Worm (Caenorhabditis elegans): ENCODE measurements around the gene bus-18.

DNA sequence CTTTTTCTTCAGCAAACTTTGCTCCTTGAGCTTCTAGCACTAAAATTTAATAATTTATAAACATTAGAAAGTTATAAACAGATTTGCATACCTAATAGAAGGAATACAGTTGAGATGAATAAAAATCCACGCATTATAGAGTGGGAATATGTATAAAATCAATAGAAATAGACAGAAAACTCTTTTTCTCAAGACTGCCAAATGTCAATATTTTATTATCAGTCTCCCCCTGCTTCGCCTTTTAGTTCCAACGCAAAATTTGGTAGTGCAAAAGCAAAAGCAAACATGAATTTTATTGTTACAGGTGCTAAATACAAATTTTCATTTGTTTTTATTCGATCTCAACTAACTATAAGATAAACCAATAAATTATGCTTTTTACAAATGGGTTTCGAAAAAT is 10.7 kb upstream of the bus-18 start, which contains the start of gene T04F3.4:
- TF ChIP-seq ztf-23 (GFP tag; IDR thresholded peaks at IDR 0.05) (no peak), ztf-29 (GFP tag; IDR thresholded peaks at IDR 0.05) (no peak), klf-2 (GFP tag; conservative IDR thresholded peaks at IDR 0.05) (no peak), cog-1 (tag; optimal IDR thresholded peaks at IDR 0.05) (no peak), med-1 (GFP tag; optimal IDR thresholded peaks at IDR 0.05; ENCODE audit: insufficient read depth) (no peak), flt-1 (GFP tag; IDR thresholded peaks at IDR 0.05) (no peak)

Data from whole organism, midembryonic.